Fruit fly (Drosophila melanogaster) whole organism, wandering third instar larva: ENCODE measurements around the gene Sfp77F.

Experiments used
- CG9705 ChIP-seq: fragments of 200-800 bp; sonication (Bioruptor generic); optimal IDR thresholded peaks from 2 replicates; lab custom pipeline; 2018; ENCODE audit warnings: missing biosample characterization, mild to moderate bottlenecking, missing genetic modification characterization
- CrebA ChIP-seq: fragments of 200-800 bp; sonication (Bioruptor generic); optimal IDR thresholded peaks from 2 replicates; lab custom pipeline; 2016; ENCODE audit warnings: missing biosample characterization, mild to moderate bottlenecking, missing genetic modification characterization, borderline replicate concordance
- Dfd ChIP-seq: fragments of >200 bp; optimal IDR thresholded peaks from 2 replicates; lab custom pipeline; 2017; ENCODE audit warnings: missing biosample characterization, missing genetic modification characterization
- GATAd ChIP-seq: sonication (Bioruptor generic); optimal IDR thresholded peaks from 2 replicates; lab custom pipeline; 2016; ENCODE audit warnings: missing biosample characterization, missing genetic modification characterization
- Sp1 ChIP-seq: fragments of 200-800 bp; sonication (Bioruptor generic); optimal IDR thresholded peaks from 3 replicates; lab custom pipeline; 2019; ENCODE audit warnings: missing biosample characterization, mild to moderate bottlenecking, missing genetic modification characterization, moderate library complexity
- dsf ChIP-seq: sonication (Bioruptor generic); optimal IDR thresholded peaks from 2 replicates; lab custom pipeline; 2016; ENCODE audit warnings: missing biosample characterization, missing genetic modification characterization, borderline replicate concordance
- h ChIP-seq: fragments of 200-800 bp; sonication (Bioruptor generic); optimal IDR thresholded peaks from 3 replicates; lab custom pipeline; 2016; ENCODE audit warnings: missing biosample characterization, mild to moderate bottlenecking, missing genetic modification characterization
- jim ChIP-seq: fragments of 175-275, 200-325 bp; sonication (Bioruptor generic); optimal IDR thresholded peaks from 2 replicates; lab custom pipeline; 2016; ENCODE audit warnings: missing biosample characterization, mild to moderate bottlenecking, missing genetic modification characterization
- psq ChIP-seq: fragments of 200-800 bp; sonication (Bioruptor generic); optimal IDR thresholded peaks from 3 replicates; lab custom pipeline; 2017; ENCODE audit warnings: missing biosample characterization, mild to moderate bottlenecking, missing genetic modification characterization, moderate library complexity

- TF ChIP-seq CG9705 (GFP tag; lab: Kevin White, UChicago) (no peak), Dfd (GFP tag; lab: Kevin White, UChicago) (no peak), jim (GFP tag; lab: Kevin White, UChicago) (no peak), CrebA (no peak), h (GFP tag; lab: Kevin White, UChicago) (peak; percentile 44), psq (GFP tag; lab: Kevin White, UChicago) (peak; percentile 90), GATAd (GFP tag; lab: Kevin White, UChicago) (no peak), Sp1 (peak; percentile 23), dsf (GFP tag; lab: Kevin White, UChicago) (no peak)
These were observed 19.9 kb upstream of the Sfp77F start for dm6 chr3L:20917025-20917691.
